Worm (Caenorhabditis elegans) whole organism, L3 larva: ENCODE results near the gene W02A2.8.

Source experiments
- ZK546.5 ChIP-seq: sonication (generic microtip); optimal IDR thresholded peaks from 2 replicates; lab custom pipeline; 2017; ENCODE audit warnings: missing biosample characterization, missing genetic modification characterization
- ama-1 ChIP-seq: fragments of 150-350 bp; optimal IDR thresholded peaks from 2 replicates; lab custom pipeline; 2018
- ceh-16 ChIP-seq: sonication (generic microtip); optimal IDR thresholded peaks from 2 replicates; lab custom pipeline; 2017; ENCODE audit warnings: missing biosample characterization, missing genetic modification characterization
- ceh-28 ChIP-seq: fragments of 150-350 bp; optimal IDR thresholded peaks from 2 replicates; lab custom pipeline; 2014; ENCODE audit warnings: missing biosample characterization, missing genetic modification reagents, missing genetic modification characterization
- ceh-82 ChIP-seq: fragments of 150-350 bp; optimal IDR thresholded peaks from 2 replicates; lab custom pipeline; 2014; ENCODE audit warnings: missing biosample characterization, missing genetic modification characterization
- ceh-9 ChIP-seq: sonication (generic microtip); optimal IDR thresholded peaks from 2 replicates; lab custom pipeline; 2018; ENCODE audit warnings: missing biosample characterization, missing genetic modification characterization
- daf-12 ChIP-seq: fragments of 150-350 bp; optimal IDR thresholded peaks from 2 replicates; lab custom pipeline; 2014; ENCODE audit warnings: missing biosample characterization, missing genetic modification reagents, missing genetic modification characterization
- egl-27 ChIP-seq: sonication (generic microtip); optimal IDR thresholded peaks from 4 replicates; lab custom pipeline; 2017; ENCODE audit warnings: missing biosample characterization, missing genetic modification reagents, missing genetic modification characterization
- egl-5 ChIP-seq: fragments of 150-350 bp; optimal IDR thresholded peaks from 2 replicates; lab custom pipeline; 2017; ENCODE audit warnings: missing biosample characterization, missing genetic modification reagents, missing genetic modification characterization, inconsistent platforms
- elt-2 ChIP-seq: sonication (generic microtip); optimal IDR thresholded peaks from 2 replicates; lab custom pipeline; 2016; ENCODE audit warnings: missing genetic modification reagents, mild to moderate bottlenecking, missing genetic modification characterization, missing compliant biosample characterization
- elt-3 ChIP-seq, 3 experiments: fragments of 150-350 bp in 1 of 3; sonication (generic microtip) in 2 of 3; optimal IDR thresholded peaks; 2 replicates in 2 of 3; 4 replicates in 1 of 3; lab custom pipeline; 2014 to 2017; ENCODE audit warnings: missing biosample characterization in 3 of 3, missing genetic modification characterization in 3 of 3
- fkh-10 ChIP-seq: sonication (generic microtip); optimal IDR thresholded peaks from 2 replicates; lab custom pipeline; 2017; ENCODE audit warnings: missing biosample characterization, missing genetic modification reagents, missing genetic modification characterization
- fos-1 ChIP-seq: fragments of 150-350 bp; optimal IDR thresholded peaks from 2 replicates; lab custom pipeline; 2014; ENCODE audit warnings: missing biosample characterization, missing genetic modification characterization
- hmg-11 ChIP-seq: sonication (generic microtip); optimal IDR thresholded peaks from 2 replicates; lab custom pipeline; 2016; ENCODE audit warnings: missing genetic modification characterization, missing compliant biosample characterization
- jun-1 ChIP-seq: fragments of 150-350 bp; optimal IDR thresholded peaks from 2 replicates; lab custom pipeline; 2014; ENCODE audit warnings: missing biosample characterization, missing genetic modification reagents, missing genetic modification characterization
- lin-39 ChIP-seq: fragments of 150-350 bp; optimal IDR thresholded peaks from 2 replicates; lab custom pipeline; 2018; ENCODE audit warnings: missing biosample characterization, missing genetic modification reagents, missing genetic modification characterization
- lsy-12 ChIP-seq: sonication (generic microtip); optimal IDR thresholded peaks from 2 replicates; lab custom pipeline; 2016; ENCODE audit warnings: mild to moderate bottlenecking, missing genetic modification characterization, missing compliant biosample characterization
- mdl-1 ChIP-seq: fragments of 150-350 bp; optimal IDR thresholded peaks from 2 replicates; lab custom pipeline; 2014; ENCODE audit warnings: missing biosample characterization, missing genetic modification characterization
- nfya-1 ChIP-seq: sonication (generic microtip); optimal IDR thresholded peaks from 2 replicates; lab custom pipeline; 2017; ENCODE audit warnings: missing genetic modification characterization, mild to moderate bottlenecking, missing compliant biosample characterization, antibody characterized with exemption, moderate library complexity; ENCODE audit not compliant: insufficient read depth
- nhr-23 ChIP-seq: fragments of 150-350 bp; optimal IDR thresholded peaks from 2 replicates; lab custom pipeline; 2014; ENCODE audit warnings: missing biosample characterization, missing genetic modification reagents, missing genetic modification characterization
- nhr-25 ChIP-seq: sonication (generic microtip); optimal IDR thresholded peaks from 2 replicates; lab custom pipeline; 2017; ENCODE audit warnings: missing biosample characterization, missing genetic modification characterization
- nhr-43 ChIP-seq: sonication (generic microtip); optimal IDR thresholded peaks from 2 replicates; lab custom pipeline; 2016; ENCODE audit warnings: mild to moderate bottlenecking, missing genetic modification characterization, missing compliant biosample characterization; ENCODE audit not compliant: poor library complexity, severe bottlenecking
- nhr-77 ChIP-seq: fragments of 150-350 bp; optimal IDR thresholded peaks from 2 replicates; lab custom pipeline; 2014; ENCODE audit warnings: missing biosample characterization, missing genetic modification characterization
- pha-4 ChIP-seq: fragments of 150-350 bp; optimal IDR thresholded peaks from 2 replicates; lab custom pipeline; 2014; ENCODE audit warnings: missing biosample characterization, missing genetic modification reagents, missing genetic modification characterization
- pqm-1 ChIP-seq: fragments of 150-350 bp; optimal IDR thresholded peaks from 2 replicates; lab custom pipeline; 2017; ENCODE audit warnings: missing biosample characterization, missing genetic modification characterization, inconsistent platforms
- skn-1 ChIP-seq: fragments of 150-350 bp; optimal IDR thresholded peaks from 2 replicates; lab custom pipeline; 2014; ENCODE audit warnings: missing biosample characterization, missing genetic modification characterization
- unc-39 ChIP-seq: sonication (generic microtip); optimal IDR thresholded peaks from 4 replicates; lab custom pipeline; 2017; ENCODE audit warnings: missing biosample characterization, missing genetic modification characterization
- zag-1 ChIP-seq: fragments of 150-350 bp; optimal IDR thresholded peaks from 2 replicates; lab custom pipeline; 2014; ENCODE audit warnings: missing biosample characterization, missing genetic modification characterization
- ztf-11 ChIP-seq: fragments of 150-350 bp; optimal IDR thresholded peaks from 2 replicates; lab custom pipeline; 2014; ENCODE audit warnings: missing biosample characterization, missing genetic modification characterization

W02A2.8 gene

ce11 chrIV:13315344-13315743 is 43.0 kb downstream of the W02A2.8 start, which contains the start of gene fat-1:
TSS of gene fat-1 (plus strand) at chrIV:13315644.
- TF ChIP-seq nfya-1 (tag; lab: Kevin White, UChicago), result no peak
- TF ChIP-seq ama-1 (lab: Kevin White, UChicago), result no peak
- no peak for TF ChIP-seq fos-1 (tag; lab: Kevin White, UChicago)
- no peak for TF ChIP-seq ceh-9 (tag; lab: Kevin White, UChicago)
- TF ChIP-seq daf-12 (tag; lab: Kevin White, UChicago), result no peak
- TF ChIP-seq nhr-23, result no peak
- no peak for TF ChIP-seq unc-39
- no peak for TF ChIP-seq lin-39 (tag; lab: Kevin White, UChicago)
- TF ChIP-seq, all 47 proteins: peak for 0

- TF ChIP-seq elt-2 (tag; lab: Kevin White, UChicago) (peak; percentile 99), lin-39 (tag; lab: Kevin White, UChicago) (no peak), jun-1 (tag; lab: Kevin White, UChicago) (peak; percentile 82), egl-27 (tag; lab: Kevin White, UChicago) (no peak), elt-3 (tag; optimal IDR thresholded peaks at IDR 0.05; lab: Kevin White, UChicago) (peak in 1 of 3 experiments; percentile 46), pha-4 (tag; lab: Kevin White, UChicago) (no peak), unc-39 (no peak), mdl-1 (tag; lab: Kevin White, UChicago) (peak; percentile 3), nhr-77 (tag; lab: Kevin White, UChicago) (no peak), hmg-11 (tag; lab: Kevin White, UChicago) (peak; percentile 15), nhr-25 (tag; lab: Kevin White, UChicago) (no peak), ceh-28 (tag; lab: Kevin White, UChicago) (no peak), nhr-43 (tag; lab: Kevin White, UChicago) (peak; percentile 46), pqm-1 (tag; lab: Kevin White, UChicago) (peak; percentile 96), ama-1 (lab: Kevin White, UChicago) (no peak)
Observed at ce11 chrIV:13314181-13314580, 44.2 kb downstream of the W02A2.8 start.

ce11 chrIV:13313156-13313555 is 45.2 kb downstream of the W02A2.8 start:
- TF ChIP-seq mdl-1 (tag; lab: Kevin White, UChicago) (no peak), pha-4 (tag; lab: Kevin White, UChicago) (no peak), elt-2 (tag; lab: Kevin White, UChicago) (peak; percentile 73), egl-5 (tag; lab: Kevin White, UChicago) (no peak), hmg-11 (tag; lab: Kevin White, UChicago) (peak; percentile 52), ztf-11 (tag; lab: Kevin White, UChicago) (no peak), lsy-12 (tag; lab: Kevin White, UChicago) (no peak), skn-1 (no peak), ceh-82 (no peak), ZK546.5 (no peak), zag-1 (tag; lab: Kevin White, UChicago) (no peak), fkh-10 (GFP tag; lab: Kevin White, UChicago) (no peak), nfya-1 (tag; lab: Kevin White, UChicago) (peak; percentile 36), egl-27 (tag; lab: Kevin White, UChicago) (no peak), nhr-43 (tag; lab: Kevin White, UChicago) (no peak), ama-1 (lab: Kevin White, UChicago) (no peak), lin-39 (tag; lab: Kevin White, UChicago) (peak; percentile 44)

ce11 chrIV:13311331-13312034 is 46.9 kb downstream of the W02A2.8 start:
- TF ChIP-seq nhr-23 (peak; percentile 2), nfya-1 (tag; lab: Kevin White, UChicago) (peak; percentile 54), elt-3 (tag; optimal IDR thresholded peaks at IDR 0.05; lab: Kevin White, UChicago) (no peak)
- TF ChIP-seq, all 47 proteins: peak for 2

- TF ChIP-seq ceh-16 (tag; lab: Kevin White, UChicago) (no peak), nfya-1 (tag; lab: Kevin White, UChicago) (peak; percentile 70)
Observed at ce11 chrIV:13309636-13310035, 48.8 kb downstream of the W02A2.8 start.
